Worm (Caenorhabditis elegans) whole organism, young adult: ENCODE measurements around the gene atf-6.
A peak's percentile ranks its signal among the peaks of the same experiment; 100 is the strongest.

Experiments used
- B0261.1 ChIP-seq: sonication (generic microtip); optimal IDR thresholded peaks from 2 replicates; lab custom pipeline; 2016; ENCODE audit warnings: mild to moderate bottlenecking, missing genetic modification characterization, moderate library complexity, missing compliant biosample characterization
- D2030.7 ChIP-seq: fragments of 200-800 bp; sonication (Bioruptor generic); IDR thresholded peaks from 2 replicates; pipeline ENCODE4 v1.3.6; 2022; ENCODE audit warnings: missing genetic modification reagents, missing genetic modification characterization, missing compliant biosample characterization
- F22D6.2 ChIP-seq: sonication (generic microtip); optimal IDR thresholded peaks from 2 replicates; lab custom pipeline; 2016; ENCODE audit warnings: mild to moderate bottlenecking, missing genetic modification characterization, missing compliant biosample characterization
- K11D2.4 ChIP-seq: fragments of 200-800 bp; sonication (Bioruptor generic); IDR thresholded peaks from 2 replicates; pipeline ENCODE4 v1.3.6; 2022; ENCODE audit warnings: missing genetic modification reagents, missing genetic modification characterization, missing compliant biosample characterization
- Y53G8AR.9 ChIP-seq: fragments of 200-800 bp; sonication (Bioruptor generic); conservative IDR thresholded peaks from 2 replicates; pipeline ENCODE4 v1.3.6; 2022; ENCODE audit warnings: missing genetic modification reagents, missing genetic modification characterization, missing compliant biosample characterization
- Y56A3A.18 ChIP-seq: fragments of 200-800 bp; sonication (Bioruptor generic); IDR thresholded peaks from 2 replicates; pipeline ENCODE4 v1.3.6; 2022; ENCODE audit warnings: missing genetic modification reagents, missing genetic modification characterization, missing compliant biosample characterization
- Y95B8A.8 ChIP-seq: fragments of 200-800 bp; sonication (Bioruptor generic); IDR thresholded peaks from 2 replicates; pipeline ENCODE4 v1.3.6; 2022; ENCODE audit warnings: missing genetic modification reagents, missing genetic modification characterization, missing compliant biosample characterization
- ZK185.1 ChIP-seq: sonication (generic microtip); optimal IDR thresholded peaks from 2 replicates; lab custom pipeline; 2016; ENCODE audit warnings: mild to moderate bottlenecking, missing genetic modification characterization, missing compliant biosample characterization; ENCODE audit not compliant: poor library complexity, severe bottlenecking
- akir-1 ChIP-seq: fragments of 200-800 bp; sonication (Bioruptor generic); optimal IDR thresholded peaks from 2 replicates; lab custom pipeline; 2018; ENCODE audit warnings: mild to moderate bottlenecking, missing genetic modification characterization, moderate library complexity, missing compliant biosample characterization
- aptf-3 ChIP-seq: fragments of 200-800 bp; sonication (Bioruptor generic); IDR thresholded peaks from 2 replicates; pipeline ENCODE4 v1.3.6; 2022; ENCODE audit warnings: missing genetic modification characterization, missing compliant biosample characterization
- athp-1 ChIP-seq: sonication (generic microtip); optimal IDR thresholded peaks from 2 replicates; lab custom pipeline; 2017; ENCODE audit warnings: mild to moderate bottlenecking, missing genetic modification characterization, missing compliant biosample characterization
- attf-3 ChIP-seq: fragments of 200-800 bp; sonication (Bioruptor generic); conservative IDR thresholded peaks from 2 replicates; pipeline ENCODE4 v1.3.6; 2022; ENCODE audit warnings: missing genetic modification reagents, missing genetic modification characterization, missing compliant biosample characterization
- bed-2 ChIP-seq: fragments of 200-800 bp; sonication (Bioruptor generic); IDR thresholded peaks from 2 replicates; pipeline ENCODE4 v1.3.6; 2022; ENCODE audit warnings: missing genetic modification reagents, missing genetic modification characterization, missing compliant biosample characterization
- dox-1 ChIP-seq: fragments of 200-800 bp; sonication (Bioruptor generic); IDR thresholded peaks from 2 replicates; pipeline ENCODE4 v1.3.6; 2022; ENCODE audit warnings: missing genetic modification reagents, missing genetic modification characterization, missing compliant biosample characterization
- dpff-1 ChIP-seq: sonication (generic microtip); optimal IDR thresholded peaks from 2 replicates; lab custom pipeline; 2017; ENCODE audit warnings: mild to moderate bottlenecking, missing genetic modification characterization, missing compliant biosample characterization
- efl-1 ChIP-seq: fragments of 150-350 bp; optimal IDR thresholded peaks from 2 replicates; lab custom pipeline; 2014; ENCODE audit warnings: missing biosample characterization, missing genetic modification reagents, missing genetic modification characterization
- ekl-4 ChIP-seq: fragments of 200-800 bp; sonication (Bioruptor generic); IDR thresholded peaks from 2 replicates; pipeline ENCODE4 v1.3.6; 2022; ENCODE audit warnings: missing genetic modification reagents, missing genetic modification characterization, missing compliant biosample characterization
- fkh-3 ChIP-seq: sonication (generic microtip); optimal IDR thresholded peaks from 2 replicates; lab custom pipeline; 2016; ENCODE audit warnings: mild to moderate bottlenecking, missing genetic modification characterization, missing compliant biosample characterization
- him-1 ChIP-seq: sonication (generic microtip); optimal IDR thresholded peaks from 2 replicates; lab custom pipeline; 2016; ENCODE audit warnings: missing genotype, missing genetic modification reagents, missing genetic modification characterization, missing compliant biosample characterization
- hsf-1 ChIP-seq: fragments of 200-800 bp; sonication (Bioruptor generic); IDR thresholded peaks from 2 replicates; pipeline ENCODE4 v1.3.6; 2022; ENCODE audit warnings: missing genetic modification reagents, missing genetic modification characterization, missing compliant biosample characterization
- lag-1 ChIP-seq: fragments of 200-800 bp; sonication (Bioruptor generic); IDR thresholded peaks from 2 replicates; pipeline ENCODE4 v1.3.6; 2022; ENCODE audit warnings: missing genetic modification reagents, missing genetic modification characterization, missing compliant biosample characterization
- let-607 ChIP-seq, 2 experiments: fragments of 200-800 bp in 1 of 2; sonication (Bioruptor generic) in 1 of 2; sonication (generic microtip) in 1 of 2; optimal IDR thresholded peaks; 2 replicates each; lab custom pipeline; 2016 to 2018; ENCODE audit warnings: mild to moderate bottlenecking in 2 of 2, missing compliant biosample characterization in 2 of 2, missing genetic modification characterization in 2 of 2, moderate library complexity in 2 of 2, missing genotype in 1 of 2
- lin-40 ChIP-seq: sonication (generic microtip); optimal IDR thresholded peaks from 2 replicates; lab custom pipeline; 2016; ENCODE audit warnings: missing genetic modification characterization, mild to moderate bottlenecking, missing compliant biosample characterization, missing genotype, missing genetic modification reagents
- lsl-1 ChIP-seq: fragments of 200-800 bp; sonication (Bioruptor generic); optimal IDR thresholded peaks from 2 replicates; lab custom pipeline; 2018; ENCODE audit warnings: mild to moderate bottlenecking, missing genetic modification characterization, moderate library complexity, missing compliant biosample characterization
- lsy-27 ChIP-seq: sonication (generic microtip); optimal IDR thresholded peaks from 2 replicates; lab custom pipeline; 2017; ENCODE audit warnings: missing genetic modification characterization, mild to moderate bottlenecking, missing compliant biosample characterization, antibody characterized with exemption, missing genotype, borderline replicate concordance; ENCODE audit not compliant: insufficient read depth
- mel-28 ChIP-seq: sonication (generic microtip); optimal IDR thresholded peaks from 2 replicates; lab custom pipeline; 2016; ENCODE audit warnings: borderline replicate concordance, mild to moderate bottlenecking, missing genetic modification characterization, missing compliant biosample characterization
- nfyb-1 ChIP-seq: fragments of 200-800 bp; sonication (Bioruptor generic); IDR thresholded peaks from 2 replicates; pipeline ENCODE4 v1.3.6; 2022; ENCODE audit warnings: missing genetic modification reagents, missing genetic modification characterization, missing compliant biosample characterization
- nhr-27 ChIP-seq: fragments of 200-800 bp; sonication (Bioruptor generic); optimal IDR thresholded peaks from 2 replicates; lab custom pipeline; 2018; ENCODE audit warnings: mild to moderate bottlenecking, missing genetic modification characterization, moderate library complexity, missing compliant biosample characterization
- nhr-80 ChIP-seq: sonication (generic microtip); optimal IDR thresholded peaks from 2 replicates; lab custom pipeline; 2016; ENCODE audit warnings: missing genetic modification characterization, missing compliant biosample characterization
- pbrm-1 ChIP-seq: fragments of 200-800 bp; sonication (Bioruptor generic); IDR thresholded peaks from 2 replicates; pipeline ENCODE4 v1.3.6; 2022; ENCODE audit warnings: missing genetic modification reagents, missing genetic modification characterization, missing compliant biosample characterization
- rcor-1 ChIP-seq: fragments of 200-800 bp; sonication (Bioruptor generic); IDR thresholded peaks from 2 replicates; pipeline ENCODE4 v1.3.6; 2022; ENCODE audit warnings: missing genetic modification reagents, missing genetic modification characterization, missing compliant biosample characterization
- sdz-38 ChIP-seq: sonication (generic microtip); optimal IDR thresholded peaks from 2 replicates; lab custom pipeline; 2016; ENCODE audit warnings: missing genotype, missing genetic modification characterization, missing compliant biosample characterization
- snpc-1.3 ChIP-seq: sonication (generic microtip); optimal IDR thresholded peaks from 2 replicates; lab custom pipeline; 2017; ENCODE audit warnings: missing genetic modification characterization, mild to moderate bottlenecking, missing compliant biosample characterization, antibody characterized with exemption, moderate library complexity, missing genotype, missing genetic modification reagents; ENCODE audit not compliant: insufficient read depth
- tbx-9 ChIP-seq: sonication (generic microtip); optimal IDR thresholded peaks from 2 replicates; lab custom pipeline; 2016; ENCODE audit warnings: borderline replicate concordance, missing genetic modification characterization, inconsistent platforms, missing compliant biosample characterization
- xnd-1 ChIP-seq: sonication (generic microtip); optimal IDR thresholded peaks from 2 replicates; lab custom pipeline; 2016; ENCODE audit warnings: missing genotype, missing genetic modification reagents, missing genetic modification characterization, missing compliant biosample characterization
- zfh-2 ChIP-seq: fragments of 200-800 bp; sonication (Bioruptor generic); conservative IDR thresholded peaks from 2 replicates; pipeline ENCODE4 v1.3.6; 2022; ENCODE audit warnings: missing genetic modification reagents, missing genetic modification characterization, missing compliant biosample characterization
- ztf-18 ChIP-seq: sonication (generic microtip); optimal IDR thresholded peaks from 2 replicates; lab custom pipeline; 2016; ENCODE audit warnings: missing genotype, mild to moderate bottlenecking, missing genetic modification characterization, missing compliant biosample characterization
- ztf-22 ChIP-seq: fragments of 200-800 bp; sonication (Bioruptor generic); optimal IDR thresholded peaks from 2 replicates; lab custom pipeline; 2018; ENCODE audit warnings: mild to moderate bottlenecking, missing genetic modification characterization, moderate library complexity, missing compliant biosample characterization
- ztf-25 ChIP-seq: fragments of 200-800 bp; sonication (Bioruptor generic); IDR thresholded peaks from 2 replicates; pipeline ENCODE4 v1.3.6; 2022; ENCODE audit warnings: missing genetic modification reagents, missing genetic modification characterization, missing compliant biosample characterization
- ztf-26 ChIP-seq: sonication (generic microtip); optimal IDR thresholded peaks from 2 replicates; lab custom pipeline; 2017; ENCODE audit warnings: missing genetic modification characterization, missing compliant biosample characterization
- ztf-6 ChIP-seq: fragments of 200-800 bp; sonication (Bioruptor generic); IDR thresholded peaks from 2 replicates; pipeline ENCODE4 v1.3.6; 2022; ENCODE audit warnings: missing genetic modification reagents, missing genetic modification characterization, missing compliant biosample characterization

The atf-6 gene

DNA sequence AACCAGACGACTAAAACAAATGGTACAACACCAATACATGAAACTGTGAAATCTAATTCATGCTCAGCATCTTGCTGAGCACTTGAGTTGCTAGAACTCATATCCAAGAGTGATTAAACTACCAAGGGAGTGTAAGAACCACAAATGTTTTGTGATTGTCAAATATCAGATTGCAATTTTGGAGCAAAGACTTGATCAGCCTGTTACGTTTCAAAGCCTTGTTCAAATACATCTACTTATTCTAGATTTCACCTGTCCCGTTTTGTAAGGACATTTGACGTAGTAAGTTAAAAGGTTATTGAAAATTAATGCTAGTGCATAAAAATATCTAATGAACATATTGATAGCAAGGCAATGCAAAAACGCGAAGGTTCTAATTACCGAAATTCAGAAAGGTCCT lies 3.4 kb upstream of the atf-6 start, which contains the start of gene F45E6.1 (continued):
- TF ChIP-seq mel-28 (tag; lab: Kevin White, UChicago) = no peak

DNA sequence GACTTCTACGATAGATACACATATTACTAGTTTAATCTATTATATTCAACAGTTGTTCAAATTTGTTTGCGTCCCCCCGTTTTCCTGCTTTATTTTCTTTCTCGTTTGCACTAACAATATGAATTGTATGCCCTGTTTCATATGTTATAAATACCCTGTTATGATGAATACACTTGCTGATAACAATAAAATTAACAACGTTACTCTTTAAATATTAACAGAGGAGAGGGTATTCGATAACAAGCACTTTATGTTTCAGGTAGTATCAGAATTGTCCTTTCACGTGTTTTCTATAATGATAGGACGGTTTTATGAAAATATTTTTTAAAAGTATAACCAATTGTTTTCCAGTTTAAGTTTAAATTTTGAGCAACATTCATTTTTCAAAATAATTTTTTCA lies 2.3 kb upstream of the atf-6 start:
- no peak for TF ChIP-seq dox-1 (GFP tag; lab: Robert Waterston, UW)
- TF ChIP-seq lsy-27 (tag; lab: Kevin White, UChicago) = no peak
- TF ChIP-seq zfh-2 (GFP tag; lab: Robert Waterston, UW) = no peak
- no peak for TF ChIP-seq lag-1 (GFP tag; lab: Robert Waterston, UW)
- no peak for TF ChIP-seq ztf-18 (tag; lab: Kevin White, UChicago)
- TF ChIP-seq F22D6.2 (tag; lab: Kevin White, UChicago) = no peak
- no peak for TF ChIP-seq akir-1 (GFP tag; lab: Kevin White, UChicago)
- no peak for TF ChIP-seq lin-40 (tag; lab: Kevin White, UChicago)
- no peak for TF ChIP-seq B0261.1
- TF ChIP-seq nhr-27 (tag; lab: Kevin White, UChicago) = no peak
- TF ChIP-seq Y53G8AR.9 (GFP tag; lab: Robert Waterston, UW) = no peak
- TF ChIP-seq Y56A3A.18 = no peak
- TF ChIP-seq Y95B8A.8 = no peak
- TF ChIP-seq ztf-26 = no peak
- TF ChIP-seq bed-2 (GFP tag; lab: Robert Waterston, UW) = no peak
- no peak for TF ChIP-seq K11D2.4 (GFP tag; lab: Robert Waterston, UW)

DNA sequence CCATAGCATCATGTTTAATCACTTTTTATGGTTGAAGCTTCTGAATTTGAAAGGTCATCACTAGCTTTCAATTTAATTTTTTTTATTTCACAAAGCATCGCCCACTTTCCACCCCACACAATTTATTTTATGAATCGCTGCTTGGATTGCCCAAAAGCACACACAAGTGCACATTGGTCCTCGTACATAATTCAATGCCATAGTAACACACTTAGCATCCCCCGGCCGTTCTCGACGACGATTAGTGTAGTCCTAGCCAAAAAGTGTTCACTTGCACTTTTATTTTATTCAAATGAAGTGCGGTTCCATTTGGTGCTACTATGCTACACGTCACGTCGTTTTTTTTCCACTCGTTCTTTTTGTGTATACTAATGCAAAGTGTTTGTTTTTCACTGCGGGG lies 1.7 kb upstream of the atf-6 start:
- TF ChIP-seq pbrm-1 (GFP tag; lab: Robert Waterston, UW) = no peak
- TF ChIP-seq D2030.7 (GFP tag; lab: Robert Waterston, UW) = no peak
- no peak for TF ChIP-seq athp-1
- TF ChIP-seq rcor-1 = no peak
- no peak for TF ChIP-seq dpff-1 (tag; lab: Kevin White, UChicago)
- TF ChIP-seq xnd-1 = no peak
- no peak for TF ChIP-seq him-1 (tag; lab: Kevin White, UChicago)
- TF ChIP-seq ztf-6 (GFP tag; lab: Robert Waterston, UW) = no peak
- TF ChIP-seq attf-3 (GFP tag; lab: Robert Waterston, UW) = no peak
- no peak for TF ChIP-seq ztf-26
- TF ChIP-seq ztf-22 (GFP tag; lab: Kevin White, UChicago) = no peak
- TF ChIP-seq efl-1 (GFP tag; lab: Kevin White, UChicago) = no peak
- no peak for TF ChIP-seq fkh-3 (tag; lab: Kevin White, UChicago)
- no peak for TF ChIP-seq ekl-4
- no peak for TF ChIP-seq nfyb-1 (GFP tag; lab: Robert Waterston, UW)
- no peak for TF ChIP-seq hsf-1 (GFP tag; lab: Robert Waterston, UW)
- no peak for TF ChIP-seq tbx-9
- TF ChIP-seq aptf-3 (GFP tag; lab: Robert Waterston, UW) = no peak
- TF ChIP-seq let-607 (tag; optimal IDR thresholded peaks at IDR 0.05; lab: Kevin White, UChicago) = no peak

DNA sequence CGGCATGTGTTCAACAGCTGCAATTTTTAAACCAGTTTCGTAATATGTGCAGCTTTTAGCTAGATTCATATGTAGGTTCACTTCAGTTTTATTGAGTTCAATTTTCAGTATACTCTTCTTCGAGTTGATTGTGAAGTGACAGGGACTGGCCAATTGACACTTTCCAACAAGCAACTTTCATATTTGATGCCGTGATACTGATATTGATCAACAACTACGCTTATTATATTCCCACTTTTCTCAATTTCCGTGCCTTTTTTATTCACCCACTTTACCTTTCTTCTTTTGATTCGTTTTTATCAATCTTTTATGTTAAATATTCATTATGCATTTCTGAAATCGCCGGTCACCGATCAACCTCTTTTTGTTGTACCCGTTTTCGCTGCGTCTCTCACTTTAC lies 3.3 kb downstream of the atf-6 start:
- TF ChIP-seq nhr-80 (tag; lab: Kevin White, UChicago) (peak; percentile 57), ZK185.1 (tag; lab: Kevin White, UChicago) (no peak), lsl-1 (GFP tag; lab: Kevin White, UChicago) (no peak), sdz-38 (no peak), let-607 (tag; optimal IDR thresholded peaks at IDR 0.05; lab: Kevin White, UChicago) (peak; percentile 64 to 78), snpc-1.3 (tag; lab: Kevin White, UChicago) (no peak), ztf-25 (no peak), him-1 (tag; lab: Kevin White, UChicago) (no peak)
